Fruit fly (Drosophila melanogaster) whole organism, embryonic: ENCODE measurements around the gene Hmbs.

Experiments used
- CG10654 ChIP-seq: fragments of 200-800 bp; sonication (Bioruptor generic); optimal IDR thresholded peaks from 2 replicates; lab custom pipeline; 2016; ENCODE audit warnings: missing biosample characterization, missing genetic modification characterization
- CG11456 ChIP-seq: fragments of 200-800 bp; sonication (Bioruptor generic); IDR thresholded peaks from 3 replicates; pipeline ENCODE4 v1.3.6; 2022; ENCODE audit warnings: missing biosample characterization, missing genetic modification characterization
- CG12391 ChIP-seq: fragments of 200-800 bp; sonication (Bioruptor generic); optimal IDR thresholded peaks from 3 replicates; lab custom pipeline; 2018; ENCODE audit warnings: missing biosample characterization, mild to moderate bottlenecking, missing genetic modification characterization, moderate library complexity
- CG12769 ChIP-seq: fragments of 200-800 bp; sonication (Bioruptor generic); optimal IDR thresholded peaks from 2 replicates; lab custom pipeline; 2019; ENCODE audit warnings: missing biosample characterization, mild to moderate bottlenecking, missing genetic modification characterization, moderate library complexity
- CG14050 ChIP-seq: fragments of 200-800 bp; sonication (Bioruptor generic); IDR thresholded peaks from 3 replicates; pipeline ENCODE4 v1.3.6; 2022; ENCODE audit warnings: missing biosample characterization, missing genetic modification characterization
- CG14441 ChIP-seq: fragments of 200-800 bp; sonication (Bioruptor generic); IDR thresholded peaks from 2 replicates; pipeline ENCODE4 v1.3.6; 2022; ENCODE audit warnings: missing biosample characterization, missing genetic modification characterization
- CG14667 ChIP-seq: fragments of 200-800 bp; sonication (Bioruptor generic); IDR thresholded peaks from 2 replicates; pipeline ENCODE4 v1.3.6; 2022; ENCODE audit warnings: missing biosample characterization, missing genetic modification characterization
- CG15073 ChIP-seq: fragments of 200-800 bp; sonication (Bioruptor generic); optimal IDR thresholded peaks from 2 replicates; lab custom pipeline; 2016; ENCODE audit warnings: missing biosample characterization, missing genetic modification characterization
- CG15269 ChIP-seq: fragments of 200-800 bp; sonication (Bioruptor generic); optimal IDR thresholded peaks from 2 replicates; lab custom pipeline; 2018; ENCODE audit warnings: missing biosample characterization, mild to moderate bottlenecking, missing genetic modification characterization, moderate library complexity
- CG1602 ChIP-seq: fragments of 200-800 bp; sonication (Bioruptor generic); optimal IDR thresholded peaks from 3 replicates; lab custom pipeline; 2016; ENCODE audit warnings: missing biosample characterization, missing genetic modification characterization
- CG17328 ChIP-seq: fragments of 200-800 bp; sonication (Bioruptor generic); IDR thresholded peaks from 2 replicates; pipeline ENCODE4 v1.3.6; 2022; ENCODE audit warnings: missing biosample characterization, missing genetic modification characterization
- CG17385 ChIP-seq: fragments of 200-800 bp; sonication (Bioruptor generic); optimal IDR thresholded peaks from 3 replicates; lab custom pipeline; 2018; ENCODE audit warnings: missing biosample characterization, mild to moderate bottlenecking, missing genetic modification characterization
- CG1792 ChIP-seq: fragments of 200-800 bp; sonication (Bioruptor generic); optimal IDR thresholded peaks from 2 replicates; lab custom pipeline; 2016; ENCODE audit warnings: missing biosample characterization, missing genetic modification characterization
- CG18262 ChIP-seq: fragments of 200-800 bp; optimal IDR thresholded peaks from 3 replicates; lab custom pipeline; 2019; ENCODE audit warnings: missing biosample characterization, mild to moderate bottlenecking, missing genetic modification characterization, moderate library complexity
- CG1832 ChIP-seq: fragments of 200-800 bp; sonication (Bioruptor generic); optimal IDR thresholded peaks from 2 replicates; lab custom pipeline; 2017; ENCODE audit warnings: missing biosample characterization, mild to moderate bottlenecking, missing genetic modification characterization, inconsistent platforms
- CG2712 ChIP-seq: fragments of 200-800 bp; optimal IDR thresholded peaks from 3 replicates; lab custom pipeline; 2019; ENCODE audit warnings: missing biosample characterization, mild to moderate bottlenecking, missing genetic modification characterization, moderate library complexity
- CG30020 ChIP-seq: fragments of 200-800 bp; optimal IDR thresholded peaks from 2 replicates; lab custom pipeline; 2019; ENCODE audit warnings: missing biosample characterization, mild to moderate bottlenecking, missing genetic modification characterization, moderate library complexity
- CG6689 ChIP-seq: fragments of 200-800 bp; sonication (Bioruptor generic); IDR thresholded peaks from 2 replicates; pipeline ENCODE4 v1.3.6; 2022; ENCODE audit warnings: missing biosample characterization, missing genetic modification characterization
- CG6791 ChIP-seq: fragments of 200-800 bp; sonication (Bioruptor generic); IDR thresholded peaks from 3 replicates; pipeline ENCODE4 v1.3.6; 2022; ENCODE audit warnings: missing biosample characterization, missing genetic modification characterization; ENCODE audit not compliant: partially characterized antibody
- Chrac-16 ChIP-seq: fragments of 200-800 bp; sonication (Bioruptor generic); optimal IDR thresholded peaks from 3 replicates; lab custom pipeline; 2016; ENCODE audit warnings: missing biosample characterization, missing genetic modification characterization
- Drgx ChIP-seq: fragments of 200-800 bp; sonication (Bioruptor generic); IDR thresholded peaks from 2 replicates; pipeline ENCODE4 v1.3.6; 2022; ENCODE audit warnings: missing biosample characterization, missing genetic modification characterization
- Eip74EF ChIP-seq, 2 experiments: fragments of 200-800 bp in 1 of 2; fragments of >200 bp in 1 of 2; sonication (Bioruptor generic) in 1 of 2; optimal IDR thresholded peaks; 2 replicates each; lab custom pipeline; 2017 to 2019; ENCODE audit warnings: missing biosample characterization in 2 of 2, missing genetic modification characterization in 2 of 2, mild to moderate bottlenecking in 1 of 2, moderate library complexity in 1 of 2
- Gsc ChIP-seq: fragments of 200-800 bp; sonication (Bioruptor generic); IDR thresholded peaks from 2 replicates; pipeline ENCODE4 v1.3.6; 2022; ENCODE audit warnings: missing biosample characterization, missing genetic modification characterization
- Hr51 ChIP-seq, 2 experiments: fragments of 200-800 bp; sonication (Bioruptor generic); optimal IDR thresholded peaks; 2 replicates in 1 of 2; 3 replicates in 1 of 2; lab custom pipeline; 2016 to 2018; ENCODE audit warnings: missing biosample characterization in 2 of 2, missing genetic modification characterization in 2 of 2, mild to moderate bottlenecking in 1 of 2, moderate library complexity in 1 of 2
- Hr78 ChIP-seq, 2 experiments: fragments of 200-800 bp in 1 of 2; fragments of >200 bp in 1 of 2; sonication (Bioruptor generic) in 1 of 2; optimal IDR thresholded peaks; 2 replicates each; lab custom pipeline; 2017 to 2019; ENCODE audit warnings: missing biosample characterization in 2 of 2, missing genetic modification characterization in 2 of 2, mild to moderate bottlenecking in 1 of 2, moderate library complexity in 1 of 2
- MBD-R2 ChIP-seq: fragments of 200-800 bp; sonication (Bioruptor generic); IDR thresholded peaks from 2 replicates; pipeline ENCODE4 v1.3.6; 2022; ENCODE audit warnings: missing biosample characterization, missing genetic modification characterization
- Oli ChIP-seq: fragments of 200-800 bp; sonication (Bioruptor generic); optimal IDR thresholded peaks from 2 replicates; lab custom pipeline; 2018; ENCODE audit warnings: missing biosample characterization, mild to moderate bottlenecking, missing genetic modification characterization, moderate library complexity
- Ptx1 ChIP-seq: fragments of 200-800 bp; sonication (Bioruptor generic); IDR thresholded peaks from 2 replicates; pipeline ENCODE4 v1.3.6; 2022; ENCODE audit warnings: missing biosample characterization, missing genetic modification characterization
- Rfx ChIP-seq: fragments of 200-800 bp; sonication (Bioruptor generic); IDR thresholded peaks from 2 replicates; pipeline ENCODE4 v1.3.6; 2022; ENCODE audit warnings: missing biosample characterization, missing genetic modification characterization
- Xrp1 ChIP-seq: fragments of 200-800 bp; sonication (Bioruptor generic); IDR thresholded peaks from 2 replicates; pipeline ENCODE4 v1.3.6; 2022; ENCODE audit warnings: missing biosample characterization, missing genetic modification characterization
- ara ChIP-seq: fragments of 200-800 bp; sonication (Bioruptor generic); IDR thresholded peaks from 2 replicates; pipeline ENCODE4 v1.3.6; 2022; ENCODE audit warnings: missing biosample characterization, missing genetic modification characterization
- ase ChIP-seq: fragments of 200-800 bp; sonication (Bioruptor generic); IDR thresholded peaks from 3 replicates; pipeline ENCODE4 v1.3.6; 2022; ENCODE audit warnings: missing biosample characterization, missing genetic modification characterization
- cad ChIP-seq: fragments of >200 bp; optimal IDR thresholded peaks from 2 replicates; lab custom pipeline; 2017; ENCODE audit warnings: missing biosample characterization, missing genetic modification characterization
- crol ChIP-seq: fragments of 200-800 bp; sonication (Bioruptor generic); IDR thresholded peaks from 2 replicates; pipeline ENCODE4 v1.3.6; 2022; ENCODE audit warnings: missing biosample characterization, missing genetic modification characterization
- dmrt11E ChIP-seq: fragments of 200-800 bp; sonication (Bioruptor generic); optimal IDR thresholded peaks from 3 replicates; lab custom pipeline; 2018; ENCODE audit warnings: missing biosample characterization, mild to moderate bottlenecking, missing genetic modification characterization, moderate library complexity
- dmrt99B ChIP-seq: fragments of 200-800 bp; sonication (Bioruptor generic); optimal IDR thresholded peaks from 2 replicates; lab custom pipeline; 2018; ENCODE audit warnings: missing biosample characterization, mild to moderate bottlenecking, missing genetic modification characterization, moderate library complexity
- knrl ChIP-seq: fragments of 200-800 bp; sonication (Bioruptor generic); IDR thresholded peaks from 3 replicates; pipeline ENCODE4 v1.3.6; 2022; ENCODE audit warnings: missing biosample characterization, missing genetic modification characterization; ENCODE audit not compliant: partially characterized antibody
- nau ChIP-seq: fragments of 200-800 bp; sonication (Bioruptor generic); optimal IDR thresholded peaks from 3 replicates; lab custom pipeline; 2017; ENCODE audit warnings: missing biosample characterization, mild to moderate bottlenecking, missing genetic modification characterization, missing genetic modification reagents
- nmo ChIP-seq: fragments of 200-800 bp; sonication (Bioruptor generic); optimal IDR thresholded peaks from 2 replicates; lab custom pipeline; 2018; ENCODE audit warnings: missing biosample characterization, mild to moderate bottlenecking, missing genetic modification characterization, moderate library complexity
- oc ChIP-seq: fragments of 200-800 bp; sonication (Bioruptor generic); optimal IDR thresholded peaks from 2 replicates; lab custom pipeline; 2018; ENCODE audit warnings: missing biosample characterization, mild to moderate bottlenecking, missing genetic modification characterization, moderate library complexity
- org-1 ChIP-seq: fragments of 200-800 bp; sonication (Bioruptor generic); optimal IDR thresholded peaks from 2 replicates; lab custom pipeline; 2017; ENCODE audit warnings: missing biosample characterization, missing genetic modification characterization
- row ChIP-seq: fragments of 200-800 bp; sonication (Bioruptor generic); IDR thresholded peaks from 3 replicates; pipeline ENCODE4 v1.3.6; 2022; ENCODE audit warnings: missing biosample characterization, missing genetic modification characterization
- sc ChIP-seq, 3 experiments: fragments of >200 bp in 2 of 3; fragments of 200-800 bp in 1 of 3; sonication (Bioruptor generic) in 1 of 3; optimal IDR thresholded peaks; 2 replicates in 2 of 3; 3 replicates in 1 of 3; lab custom pipeline; 2017; ENCODE audit warnings: mild to moderate bottlenecking in 1 of 3, missing biosample characterization in 1 of 3, missing genetic modification characterization in 1 of 3, missing genetic modification reagents in 1 of 3
- sd ChIP-seq: fragments of 200-800 bp; sonication (Bioruptor generic); optimal IDR thresholded peaks from 3 replicates; lab custom pipeline; 2018; ENCODE audit warnings: missing biosample characterization, mild to moderate bottlenecking, missing genetic modification characterization, moderate library complexity
- sens ChIP-seq: fragments of 200-800 bp; sonication (Bioruptor generic); peaks from one replicate; lab custom pipeline; 2016; ENCODE audit warnings: missing biosample characterization, missing genetic modification characterization
- sisA ChIP-seq: fragments of 200-800 bp; sonication (Bioruptor generic); IDR thresholded peaks from 2 replicates; pipeline ENCODE4 v1.3.6; 2022; ENCODE audit warnings: missing biosample characterization, missing genetic modification characterization
- unpg ChIP-seq: fragments of 200-800 bp; sonication (Bioruptor generic); optimal IDR thresholded peaks from 3 replicates; lab custom pipeline; 2018; ENCODE audit warnings: missing biosample characterization, mild to moderate bottlenecking, missing genetic modification characterization, moderate library complexity
- wor ChIP-seq: fragments of 200-800 bp; sonication (Bioruptor generic); IDR thresholded peaks from 2 replicates; pipeline ENCODE4 v1.3.6; 2022; ENCODE audit warnings: missing biosample characterization, missing genetic modification characterization
- zen ChIP-seq: fragments of 200-800 bp; sonication (Bioruptor generic); optimal IDR thresholded peaks from 3 replicates; lab custom pipeline; 2018; ENCODE audit warnings: missing biosample characterization, mild to moderate bottlenecking, missing genetic modification characterization, moderate library complexity

Hmbs gene

DNA sequence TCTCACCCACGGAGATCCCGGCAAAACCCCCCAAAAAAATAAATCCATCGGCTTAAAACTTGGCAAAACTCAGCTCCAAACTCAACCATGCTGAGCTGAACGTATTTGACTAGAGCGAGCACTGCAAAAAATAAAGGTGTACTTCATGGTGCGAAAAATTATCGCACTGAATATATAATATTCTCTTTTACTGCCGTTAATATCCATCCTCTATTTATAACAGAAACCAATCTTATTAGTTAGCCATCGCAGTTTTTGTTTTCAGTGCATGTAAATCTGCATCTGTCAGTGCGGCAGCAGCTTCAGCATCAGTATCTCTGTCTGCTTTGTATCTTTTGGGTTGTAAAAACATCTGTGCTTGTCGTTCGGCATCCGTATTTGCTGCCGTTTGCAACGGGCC, 36.2 kb downstream of the Hmbs start (continued):
- no peak for TF ChIP-seq Eip74EF (GFP tag; optimal IDR thresholded peaks at IDR 0.05; lab: Kevin White, UChicago)
- TF ChIP-seq CG15073, result no peak
- TF ChIP-seq CG1602, result no peak
- TF ChIP-seq CG17385, result peak; percentile 18
- no peak for TF ChIP-seq zen (tag; lab: Kevin White, UChicago)
- no peak for TF ChIP-seq cad (GFP tag; lab: Kevin White, UChicago)
- TF ChIP-seq CG14441, result peak; percentile 60
- TF ChIP-seq nau (GFP tag; lab: Kevin White, UChicago), result no peak
- TF ChIP-seq CG30020 (tag; lab: Kevin White, UChicago), result no peak
- no peak for TF ChIP-seq CG14050
- TF ChIP-seq sc (optimal IDR thresholded peaks at IDR 0.05; lab: Kevin White, UChicago), result no peak
- TF ChIP-seq sc (GFP tag; optimal IDR thresholded peaks at IDR 0.05; lab: Kevin White, UChicago), result no peak
- TF ChIP-seq CG6791 (GFP tag; lab: Robert Waterston, UW), result no peak
- no peak for TF ChIP-seq CG1792 (GFP tag; lab: Kevin White, UChicago)
- TF ChIP-seq ara, result no peak
- no peak for TF ChIP-seq Gsc
- no peak for TF ChIP-seq knrl (GFP tag; lab: Robert Waterston, UW)
- no peak for TF ChIP-seq MBD-R2
- TF ChIP-seq CG1832 (GFP tag; lab: Kevin White, UChicago), result no peak
- TF ChIP-seq oc (tag; lab: Kevin White, UChicago), result no peak
- peak; percentile 2 for TF ChIP-seq dmrt11E
- TF ChIP-seq org-1 (GFP tag; lab: Kevin White, UChicago), result no peak
- TF ChIP-seq ase (GFP tag; lab: Robert Waterston, UW), result no peak
- TF ChIP-seq Chrac-16, result peak; percentile 13

DNA sequence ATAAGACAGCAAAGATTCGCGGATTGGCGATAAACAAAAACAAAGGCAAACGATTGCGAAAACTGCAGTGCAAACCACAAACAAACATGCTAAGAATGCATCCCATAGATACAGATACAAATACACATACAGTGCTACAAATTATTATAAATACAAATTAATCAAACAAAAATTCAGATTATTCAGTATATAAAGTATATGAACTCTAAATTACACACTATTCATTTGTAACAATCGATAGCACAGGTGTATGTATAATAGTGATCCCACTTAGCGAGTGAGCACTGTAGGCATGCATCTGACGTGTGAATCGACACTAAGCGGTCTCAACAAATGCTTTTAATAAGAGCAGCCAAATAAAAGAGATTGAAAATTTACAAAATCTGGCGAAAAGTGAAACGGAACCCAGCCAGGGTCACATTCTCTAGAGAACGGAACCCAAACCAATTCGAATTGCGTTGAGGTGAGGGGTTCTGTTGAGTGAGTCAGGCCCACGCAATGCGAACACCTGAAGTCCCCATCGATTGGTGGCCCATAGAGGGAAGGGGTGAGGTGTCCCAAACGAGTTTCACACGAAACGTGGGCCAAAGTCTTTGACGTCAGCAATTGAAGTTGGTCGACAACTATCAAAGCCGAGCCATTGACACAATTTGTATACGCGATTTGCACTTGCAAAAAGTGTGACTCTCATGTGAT, 39.9 kb downstream of the Hmbs start:
- TF ChIP-seq CG12769 (tag; lab: Kevin White, UChicago) (peak; percentile 19), Rfx (GFP tag; lab: Robert Waterston, UW) (peak; percentile 10; the same call in 1 of the 2 replicates), Hr51 (GFP tag; optimal IDR thresholded peaks at IDR 0.05; lab: Kevin White, UChicago) (peak in 1 of 2 experiments; percentile 8), CG18262 (tag; lab: Kevin White, UChicago) (peak; percentile 28), Ptx1 (GFP tag; lab: Robert Waterston, UW) (peak; percentile 42; the same call in 1 of the 2 replicates), crol (peak; percentile 63), CG11456 (GFP tag; lab: Robert Waterston, UW) (0 out of 3 replicates have a peak, but pooled peaks have one; percentile 2), Drgx (GFP tag; lab: Robert Waterston, UW) (peak; percentile 77), CG15269 (tag; lab: Kevin White, UChicago) (peak; percentile 21), CG10654 (GFP tag; lab: Kevin White, UChicago) (no peak), sens (GFP tag; lab: Kevin White, UChicago) (peak; percentile 35), Oli (peak; percentile 18), nmo (GFP tag; lab: Kevin White, UChicago) (peak; percentile 18), Xrp1 (GFP tag; lab: Robert Waterston, UW) (0 out of 2 replicates have a peak, but pooled peaks have one; percentile 19), unpg (GFP tag; lab: Kevin White, UChicago) (peak; percentile 30), CG17328 (GFP tag; lab: Robert Waterston, UW) (0 out of 2 replicates have a peak, but pooled peaks have one; percentile 24), dmrt99B (tag; lab: Kevin White, UChicago) (peak; percentile 13), sisA (0 out of 2 replicates have a peak, but pooled peaks have one; percentile 24), CG2712 (tag; lab: Kevin White, UChicago) (peak; percentile 41), CG14667 (peak; percentile 44; the same call in 1 of the 2 replicates), row (GFP tag; lab: Robert Waterston, UW) (0 out of 3 replicates have a peak, but pooled peaks have one; percentile 18), sd (tag; lab: Kevin White, UChicago) (peak; percentile 86), CG12391 (tag; lab: Kevin White, UChicago) (peak; percentile 6), Hr78 (GFP tag; optimal IDR thresholded peaks at IDR 0.05; lab: Kevin White, UChicago) (peak in 1 of 2 experiments; percentile 1), wor (GFP tag; lab: Robert Waterston, UW) (no peak), CG6689 (0 out of 2 replicates have a peak, but pooled peaks have one; percentile 26)
